ENCODE assay signal across 1 fruit fly cellular context in the genomic region with DNA sequence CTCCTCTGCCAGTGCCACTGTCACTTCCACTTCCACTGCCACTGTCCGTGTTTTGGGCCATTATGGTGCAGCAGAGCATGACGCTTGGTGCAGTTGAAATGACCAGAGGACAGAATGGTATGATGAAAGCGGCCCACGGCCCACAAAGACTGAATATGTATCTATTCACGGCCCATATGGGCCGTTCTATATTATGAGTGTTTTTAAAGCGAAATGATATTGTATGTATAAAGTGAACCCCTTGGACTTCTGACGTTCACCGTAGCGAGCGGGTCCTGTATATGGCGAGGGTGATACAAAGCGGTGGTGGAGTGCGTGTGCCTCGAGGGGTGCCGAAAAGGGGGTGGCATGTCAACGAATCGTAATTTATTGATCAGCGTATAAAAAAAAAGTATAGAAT.
A peak's percentile ranks its signal among the peaks of the same experiment; 100 is the strongest.
TF ChIP-seq lines count a peak whose summit lies in the region.

No protein-coding gene starts in this region.

TF ChIP-seq in whole organism, embryonic, 481 proteins besides CTCF, POLR2A, EP300 and RAD21 (continued from another document and continues in another):
- TF ChIP-seq CG14014 (GFP tag; IDR thresholded peaks at IDR 0.05; lab: Robert Waterston, UW) (no peak), Nf-YA (GFP tag; IDR thresholded peaks at IDR 0.05; lab: Robert Waterston, UW) (no peak), scrt (GFP tag; optimal IDR thresholded peaks at IDR 0.05; lab: Kevin White, UChicago) (no peak), NfI (GFP tag; optimal IDR thresholded peaks at IDR 0.05; lab: Kevin White, UChicago) (no peak), Stat92E (GFP tag; optimal IDR thresholded peaks at IDR 0.05; lab: Kevin White, UChicago) (no peak), CG8359 (GFP tag; optimal IDR thresholded peaks at IDR 0.05; lab: Kevin White, UChicago; ENCODE audit: borderline replicate concordance) (no peak), Atf-2 (GFP tag; optimal IDR thresholded peaks at IDR 0.05; lab: Kevin White, UChicago) (no peak), NC2β (GFP tag; optimal IDR thresholded peaks at IDR 0.05; lab: Kevin White, UChicago) (no peak), HLHmδ (GFP tag; optimal IDR thresholded peaks at IDR 0.05; lab: Kevin White, UChicago) (no peak), tup (GFP tag; optimal IDR thresholded peaks at IDR 0.05; lab: Kevin White, UChicago) (no peak), CG32772 (GFP tag; IDR thresholded peaks at IDR 0.05; lab: Robert Waterston, UW) (peak; percentile 38), Drgx (GFP tag; IDR thresholded peaks at IDR 0.05; lab: Robert Waterston, UW) (no peak), pan (optimal IDR thresholded peaks at IDR 0.05; lab: Kevin White, UChicago) (no peak), pan (GFP tag; optimal IDR thresholded peaks at IDR 0.05 in 1 of 2, IDR thresholded peaks at IDR 0.05 in 1 of 2) (peak in 1 of 2 experiments; percentile 8), CG2875 (GFP tag; optimal IDR thresholded peaks at IDR 0.05; lab: Kevin White, UChicago) (no peak), nerfin-1 (tag; optimal IDR thresholded peaks at IDR 0.05; lab: Kevin White, UChicago) (no peak), Chrac-16 (GFP tag; optimal IDR thresholded peaks at IDR 0.05; lab: Kevin White, UChicago) (no peak), HHEX (GFP tag; optimal IDR thresholded peaks at IDR 0.05; lab: Kevin White, UChicago) (no peak), CG31365 (tag; optimal IDR thresholded peaks at IDR 0.05; lab: Kevin White, UChicago) (no peak), Sin3A (optimal IDR thresholded peaks at IDR 0.05; lab: Kevin White, UChicago) (no peak), CG18619 (GFP tag; optimal IDR thresholded peaks at IDR 0.05; lab: Kevin White, UChicago) (no peak), CG18011 (GFP tag; optimal IDR thresholded peaks at IDR 0.05; lab: Kevin White, UChicago) (no peak), usp (GFP tag; optimal IDR thresholded peaks at IDR 0.05; lab: Kevin White, UChicago) (no peak), lmd (GFP tag; IDR thresholded peaks at IDR 0.05; lab: Robert Waterston, UW) (no peak), abd-A (tag; optimal IDR thresholded peaks at IDR 0.05; lab: Kevin White, UChicago) (no peak), Mad (GFP tag; optimal IDR thresholded peaks at IDR 0.05; lab: Kevin White, UChicago) (no peak), CG2678 (tag; optimal IDR thresholded peaks at IDR 0.05; lab: Kevin White, UChicago) (peak; percentile 25), Xrp1 (GFP tag; IDR thresholded peaks at IDR 0.05; lab: Robert Waterston, UW) (0 out of 2 replicates have a peak, but pooled peaks have one; percentile 29), Xbp1 (GFP tag; optimal IDR thresholded peaks at IDR 0.05; lab: Kevin White, UChicago) (no peak), eve (GFP tag; optimal IDR thresholded peaks at IDR 0.05; lab: Kevin White, UChicago) (no peak), CG6791 (GFP tag; IDR thresholded peaks at IDR 0.05; lab: Robert Waterston, UW; ENCODE audit: partially characterized antibody) (no peak), CG17328 (GFP tag; IDR thresholded peaks at IDR 0.05; lab: Robert Waterston, UW) (0 out of 2 replicates have a peak, but pooled peaks have one; percentile 19), CG11093 (GFP tag; IDR thresholded peaks at IDR 0.05; lab: Robert Waterston, UW) (no peak), dysf (GFP tag; IDR thresholded peaks at IDR 0.05; lab: Robert Waterston, UW) (no peak), jumu (GFP tag; optimal IDR thresholded peaks at IDR 0.05; lab: Kevin White, UChicago) (no peak), ash1 (GFP tag; optimal IDR thresholded peaks at IDR 0.05; lab: Kevin White, UChicago) (no peak), Lhr (GFP tag; optimal IDR thresholded peaks at IDR 0.05; lab: Kevin White, UChicago) (no peak), bab2 (GFP tag; optimal IDR thresholded peaks at IDR 0.05; lab: Kevin White, UChicago) (no peak), Lim3 (GFP tag; IDR thresholded peaks at IDR 0.05; lab: Robert Waterston, UW) (no peak), CG11247 (GFP tag; IDR thresholded peaks at IDR 0.05; lab: Robert Waterston, UW) (0 out of 2 replicates have a peak, but pooled peaks have one; percentile 9), CG16863 (GFP tag; optimal IDR thresholded peaks at IDR 0.05; lab: Kevin White, UChicago) (no peak), CG18764 (GFP tag; optimal IDR thresholded peaks at IDR 0.05; lab: Kevin White, UChicago) (no peak), Taf1 (GFP tag; IDR thresholded peaks at IDR 0.05; lab: Robert Waterston, UW) (no peak), HmgD (GFP tag; optimal IDR thresholded peaks at IDR 0.05; lab: Kevin White, UChicago) (no peak), zfh1 (GFP tag; IDR thresholded peaks at IDR 0.05; lab: Robert Waterston, UW) (no peak), Side (GFP tag; optimal IDR thresholded peaks at IDR 0.05; lab: Kevin White, UChicago) (no peak), Eip74EF (GFP tag; optimal IDR thresholded peaks at IDR 0.05; lab: Kevin White, UChicago) (no peak), CG4404 (GFP tag; IDR thresholded peaks at IDR 0.05; lab: Robert Waterston, UW) (no peak), pros (GFP tag; optimal IDR thresholded peaks at IDR 0.05; lab: Kevin White, UChicago) (no peak), CG17802 (tag; optimal IDR thresholded peaks at IDR 0.05; lab: Kevin White, UChicago) (no peak), CG2116 (GFP tag; optimal IDR thresholded peaks at IDR 0.05; lab: Kevin White, UChicago) (no peak), ems (GFP tag; optimal IDR thresholded peaks at IDR 0.05; lab: Kevin White, UChicago) (no peak), CG15011 (GFP tag; optimal IDR thresholded peaks at IDR 0.05; lab: Kevin White, UChicago) (no peak), mld (GFP tag; IDR thresholded peaks at IDR 0.05; lab: Robert Waterston, UW; ENCODE audit: partially characterized antibody) (no peak), CG4360 (GFP tag; IDR thresholded peaks at IDR 0.05; lab: Robert Waterston, UW) (no peak), tap (tag; optimal IDR thresholded peaks at IDR 0.05; lab: Kevin White, UChicago) (peak; percentile 27), D19A (tag; optimal IDR thresholded peaks at IDR 0.05; lab: Kevin White, UChicago) (no peak), CG8924 (tag; optimal IDR thresholded peaks at IDR 0.05; lab: Kevin White, UChicago) (no peak), CG12744 (GFP tag; optimal IDR thresholded peaks at IDR 0.05; lab: Kevin White, UChicago) (no peak), CG12659 (GFP tag; optimal IDR thresholded peaks at IDR 0.05; lab: Kevin White, UChicago) (no peak), peb (GFP tag; IDR thresholded peaks at IDR 0.05; lab: Robert Waterston, UW) (no peak), CG2202 (tag; optimal IDR thresholded peaks at IDR 0.05; lab: Kevin White, UChicago) (no peak), ATbp (GFP tag; optimal IDR thresholded peaks at IDR 0.05; lab: Kevin White, UChicago) (peak; percentile 14), slou (GFP tag; optimal IDR thresholded peaks at IDR 0.05; lab: Kevin White, UChicago) (no peak), Opbp (GFP tag; IDR thresholded peaks at IDR 0.05; lab: Robert Waterston, UW; ENCODE audit: partially characterized antibody) (no peak), CG18476 (GFP tag; optimal IDR thresholded peaks at IDR 0.05; lab: Kevin White, UChicago) (no peak), Vsx1 (GFP tag; optimal IDR thresholded peaks at IDR 0.05; lab: Kevin White, UChicago) (no peak), CG2889 (GFP tag; IDR thresholded peaks at IDR 0.05; lab: Robert Waterston, UW) (no peak), CG10979 (tag; optimal IDR thresholded peaks at IDR 0.05; lab: Kevin White, UChicago) (no peak), hkb (optimal IDR thresholded peaks at IDR 0.05; lab: Kevin White, UChicago) (no peak), hkb (GFP tag; IDR thresholded peaks at IDR 0.05; lab: Robert Waterston, UW) (no peak), dimm (GFP tag; IDR thresholded peaks at IDR 0.05; lab: Robert Waterston, UW) (no peak), nom (GFP tag; optimal IDR thresholded peaks at IDR 0.05; lab: Kevin White, UChicago) (no peak), dpn (GFP tag; optimal IDR thresholded peaks at IDR 0.05; lab: Kevin White, UChicago) (no peak), exex (tag; optimal IDR thresholded peaks at IDR 0.05; lab: Kevin White, UChicago) (no peak), Jarid2 (GFP tag; optimal IDR thresholded peaks at IDR 0.05; lab: Kevin White, UChicago) (no peak), CG8089 (GFP tag; optimal IDR thresholded peaks at IDR 0.05; lab: Kevin White, UChicago) (no peak), ham (GFP tag; IDR thresholded peaks at IDR 0.05; lab: Robert Waterston, UW) (no peak), CG9932 (GFP tag; IDR thresholded peaks at IDR 0.05; lab: Robert Waterston, UW) (peak; percentile 26; the same call in 1 of the 2 replicates), CG4328 (GFP tag; optimal IDR thresholded peaks at IDR 0.05; lab: Kevin White, UChicago) (no peak), CG6254 (GFP tag; optimal IDR thresholded peaks at IDR 0.05; lab: Kevin White, UChicago) (no peak), knrl (GFP tag; IDR thresholded peaks at IDR 0.05; lab: Robert Waterston, UW; ENCODE audit: partially characterized antibody) (no peak), CG4820 (GFP tag; optimal IDR thresholded peaks at IDR 0.05; lab: Kevin White, UChicago) (no peak), E2f1 (GFP tag; IDR thresholded peaks at IDR 0.05; lab: Robert Waterston, UW) (0 out of 2 replicates have a peak, but pooled peaks have one; percentile 13), sna (GFP tag; IDR thresholded peaks at IDR 0.05; lab: Robert Waterston, UW; ENCODE audit: partially characterized antibody) (no peak), CG12104 (GFP tag; optimal IDR thresholded peaks at IDR 0.05; lab: Kevin White, UChicago) (no peak), CG3065 (GFP tag; optimal IDR thresholded peaks at IDR 0.05; lab: Kevin White, UChicago) (no peak), Dp (GFP tag; optimal IDR thresholded peaks at IDR 0.05; lab: Kevin White, UChicago) (no peak), cad (GFP tag; optimal IDR thresholded peaks at IDR 0.05; lab: Kevin White, UChicago) (no peak), Dll (GFP tag; IDR thresholded peaks at IDR 0.05; lab: Robert Waterston, UW; ENCODE audit: partially characterized antibody) (no peak), Bdp1 (GFP tag; optimal IDR thresholded peaks at IDR 0.05; lab: Kevin White, UChicago) (no peak), lilli (GFP tag; optimal IDR thresholded peaks at IDR 0.05; lab: Kevin White, UChicago) (no peak), CG42726 (GFP tag; IDR thresholded peaks at IDR 0.05; lab: Robert Waterston, UW; ENCODE audit: partially characterized antibody) (no peak), pzg (GFP tag; optimal IDR thresholded peaks at IDR 0.05; lab: Kevin White, UChicago) (no peak), Abd-B (GFP tag; optimal IDR thresholded peaks at IDR 0.05; lab: Kevin White, UChicago) (no peak), emc (GFP tag; optimal IDR thresholded peaks at IDR 0.05; lab: Kevin White, UChicago) (no peak), row (GFP tag; IDR thresholded peaks at IDR 0.05; lab: Robert Waterston, UW) (peak; percentile 45; the same call in 2 of the 3 replicates), CG6765 (GFP tag; optimal IDR thresholded peaks at IDR 0.05; lab: Kevin White, UChicago) (no peak), inv (GFP tag; IDR thresholded peaks at IDR 0.05; lab: Robert Waterston, UW; ENCODE audit: partially characterized antibody) (no peak), h (optimal IDR thresholded peaks at IDR 0.05; lab: Kevin White, UChicago) (no peak), CG32532 (GFP tag; IDR thresholded peaks at IDR 0.05; lab: Robert Waterston, UW) (peak; percentile 21; the same call in 1 of the 2 replicates), br (optimal IDR thresholded peaks at IDR 0.05; lab: Kevin White, UChicago) (no peak), CG1233 (GFP tag; optimal IDR thresholded peaks at IDR 0.05; lab: Kevin White, UChicago) (no peak), org-1 (GFP tag; optimal IDR thresholded peaks at IDR 0.05; lab: Kevin White, UChicago) (peak; percentile 5), Doc2 (GFP tag; IDR thresholded peaks at IDR 0.05; lab: Robert Waterston, UW) (no peak), z (GFP tag; IDR thresholded peaks at IDR 0.05; lab: Robert Waterston, UW) (no peak), Sox102F (GFP tag; optimal IDR thresholded peaks at IDR 0.05; lab: Kevin White, UChicago) (peak; percentile 40), CG16779 (GFP tag; IDR thresholded peaks at IDR 0.05; lab: Robert Waterston, UW) (no peak), oc (tag; optimal IDR thresholded peaks at IDR 0.05; lab: Kevin White, UChicago) (no peak), CG10209 (GFP tag; optimal IDR thresholded peaks at IDR 0.05; lab: Kevin White, UChicago) (no peak), onecut (GFP tag; IDR thresholded peaks at IDR 0.05; lab: Robert Waterston, UW) (0 out of 2 replicates have a peak, but pooled peaks have one; percentile 16), CG17912 (GFP tag; optimal IDR thresholded peaks at IDR 0.05; lab: Kevin White, UChicago) (no peak), gro (GFP tag; optimal IDR thresholded peaks at IDR 0.05; lab: Kevin White, UChicago) (no peak), NFAT (GFP tag; IDR thresholded peaks at IDR 0.05; lab: Robert Waterston, UW) (no peak), pho (GFP tag; optimal IDR thresholded peaks at IDR 0.05; lab: Kevin White, UChicago) (no peak), Ets65A (GFP tag; lab: Kevin White, UChicago) (peak; percentile 39), p53 (GFP tag; optimal IDR thresholded peaks at IDR 0.05; lab: Kevin White, UChicago) (no peak), Elba2 (GFP tag; optimal IDR thresholded peaks at IDR 0.05; lab: Kevin White, UChicago) (no peak), Hmx (GFP tag; optimal IDR thresholded peaks at IDR 0.05; lab: Kevin White, UChicago) (no peak), CG16815 (GFP tag; optimal IDR thresholded peaks at IDR 0.05; lab: Kevin White, UChicago) (no peak), Six4 (GFP tag; optimal IDR thresholded peaks at IDR 0.05; lab: Kevin White, UChicago) (no peak), Asciz (GFP tag; optimal IDR thresholded peaks at IDR 0.05; lab: Kevin White, UChicago) (no peak), YL-1 (GFP tag; optimal IDR thresholded peaks at IDR 0.05; lab: Kevin White, UChicago) (no peak), Nf-YB (GFP tag; optimal IDR thresholded peaks at IDR 0.05; lab: Kevin White, UChicago) (no peak), CG14965 (GFP tag; optimal IDR thresholded peaks at IDR 0.05; lab: Kevin White, UChicago; ENCODE audit: borderline replicate concordance) (no peak), Hr78 (GFP tag; optimal IDR thresholded peaks at IDR 0.05; lab: Kevin White, UChicago) (no peak), HLH54F (GFP tag; optimal IDR thresholded peaks at IDR 0.05; lab: Kevin White, UChicago) (no peak), prd (optimal IDR thresholded peaks at IDR 0.05; lab: Kevin White, UChicago) (no peak), prd (GFP tag; IDR thresholded peaks at IDR 0.05; lab: Robert Waterston, UW) (peak; percentile 8; the same call in 1 of the 3 replicates), kay (GFP tag; optimal IDR thresholded peaks at IDR 0.05; lab: Kevin White, UChicago) (no peak), Ets97D (GFP tag; optimal IDR thresholded peaks at IDR 0.05; lab: Kevin White, UChicago) (no peak), CG4282 (GFP tag; optimal IDR thresholded peaks at IDR 0.05; lab: Kevin White, UChicago) (no peak)
